Fruit fly (Drosophila melanogaster): Measurements from ENCODE around the gene CG1958.
A peak's percentile ranks its signal among the peaks of the same experiment; 100 is the strongest.

Gene CG1958

dm6 chrX:7222115-7222891, 44.4 kb upstream of the CG1958 start (continued):
- TF ChIP-seq prd (optimal IDR thresholded peaks at IDR 0.05) (no peak), prd (GFP tag; IDR thresholded peaks at IDR 0.05) (peak; percentile 41; the same call in 1 of the 3 replicates), corto (GFP tag; optimal IDR thresholded peaks at IDR 0.05) (no peak), Scr (GFP tag; IDR thresholded peaks at IDR 0.05; ENCODE audit: partially characterized antibody) (no peak), sima (GFP tag; optimal IDR thresholded peaks at IDR 0.05) (no peak), NC2β (GFP tag; optimal IDR thresholded peaks at IDR 0.05) (no peak), abd-A (tag; optimal IDR thresholded peaks at IDR 0.05) (no peak), CG8944 (GFP tag; optimal IDR thresholded peaks at IDR 0.05) (no peak), sna (GFP tag; IDR thresholded peaks at IDR 0.05; ENCODE audit: partially characterized antibody) (no peak), mld (GFP tag; IDR thresholded peaks at IDR 0.05; ENCODE audit: partially characterized antibody) (no peak), CG18599 (GFP tag; optimal IDR thresholded peaks at IDR 0.05) (no peak), Blimp-1 (GFP tag; optimal IDR thresholded peaks at IDR 0.05) (peak; percentile 41), h (optimal IDR thresholded peaks at IDR 0.05) (no peak), Hsf (GFP tag; optimal IDR thresholded peaks at IDR 0.05) (no peak), Tbp (GFP tag; optimal IDR thresholded peaks at IDR 0.05) (no peak), CG17802 (tag; optimal IDR thresholded peaks at IDR 0.05) (no peak), Elba2 (GFP tag; optimal IDR thresholded peaks at IDR 0.05) (no peak), CG33557 (GFP tag; optimal IDR thresholded peaks at IDR 0.05) (no peak), CG2889 (GFP tag; IDR thresholded peaks at IDR 0.05) (no peak), maf-S (GFP tag; optimal IDR thresholded peaks at IDR 0.05) (no peak), jigr1 (GFP tag; IDR thresholded peaks at IDR 0.05) (no peak), Xbp1 (GFP tag; optimal IDR thresholded peaks at IDR 0.05) (peak; percentile 7), Spps (tag; optimal IDR thresholded peaks at IDR 0.05) (no peak), CG4360 (GFP tag; IDR thresholded peaks at IDR 0.05) (no peak), CG18262 (tag; optimal IDR thresholded peaks at IDR 0.05) (peak; percentile 33), YL-1 (GFP tag; optimal IDR thresholded peaks at IDR 0.05) (no peak), lola (GFP tag; optimal IDR thresholded peaks at IDR 0.05) (peak in 1 of 3 experiments; percentile 26)

DNA sequence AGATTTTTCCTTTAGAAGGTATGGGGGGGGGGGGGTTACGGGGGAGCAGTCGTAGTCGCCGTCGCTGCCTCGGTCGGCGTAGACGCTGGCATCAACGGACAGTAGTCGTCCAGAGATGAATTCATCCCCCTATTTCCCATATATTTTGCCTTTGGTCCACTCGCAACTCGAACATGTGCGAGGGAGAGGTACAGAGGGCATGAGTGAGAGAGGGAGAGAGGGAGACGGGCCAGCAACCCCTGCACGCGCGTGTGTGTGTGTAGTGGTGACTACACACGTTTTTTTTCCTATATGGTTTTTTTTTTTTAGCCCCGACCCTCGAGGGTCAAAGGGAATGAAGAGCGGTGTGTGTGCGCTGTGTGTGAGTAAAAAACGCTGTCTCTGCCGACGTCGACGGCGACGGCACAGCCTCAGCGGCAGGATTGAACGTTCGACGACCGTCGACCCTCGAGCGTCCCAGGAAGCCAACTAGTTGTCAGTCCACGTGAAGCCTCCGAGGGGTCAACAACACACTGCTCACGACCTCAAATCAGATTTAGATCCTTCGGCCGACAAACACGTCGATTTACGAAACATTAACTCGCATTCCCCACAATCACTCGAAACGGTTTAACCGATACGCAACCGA, 40.6 kb upstream of the CG1958 start:
- TF ChIP-seq Aef1 (GFP tag; IDR thresholded peaks at IDR 0.05) (no peak), nau (GFP tag; optimal IDR thresholded peaks at IDR 0.05) (no peak), crol (GFP tag; IDR thresholded peaks at IDR 0.05) (peak; percentile 86), Myb (GFP tag; optimal IDR thresholded peaks at IDR 0.05) (no peak), Atf3 (GFP tag; optimal IDR thresholded peaks at IDR 0.05) (no peak), chm (GFP tag; IDR thresholded peaks at IDR 0.05) (0 out of 2 replicates have a peak, but pooled peaks have one; percentile 22), CG18011 (GFP tag; optimal IDR thresholded peaks at IDR 0.05) (no peak), Med (GFP tag) (peak; percentile 23), Dll (GFP tag; IDR thresholded peaks at IDR 0.05; ENCODE audit: partially characterized antibody) (peak; percentile 26; the same call in 1 of the 4 replicates), cas (GFP tag; IDR thresholded peaks at IDR 0.05) (no peak), kni (GFP tag; optimal IDR thresholded peaks at IDR 0.05) (peak; percentile 28), pros (GFP tag; optimal IDR thresholded peaks at IDR 0.05) (peak; percentile 63), seq (GFP tag; IDR thresholded peaks at IDR 0.05) (peak; percentile 75; the same call in 1 of the 2 replicates), zfh2 (GFP tag; optimal IDR thresholded peaks at IDR 0.05) (no peak), GATAe (GFP tag; conservative IDR thresholded peaks at IDR 0.05) (no peak), Adf1 (GFP tag; IDR thresholded peaks at IDR 0.05) (peak; percentile 84), CG13296 (GFP tag; optimal IDR thresholded peaks at IDR 0.05) (no peak), Trl (optimal IDR thresholded peaks at IDR 0.05) (peak in 1 of 2 experiments; percentile 5), Trl (GFP tag; optimal IDR thresholded peaks at IDR 0.05) (no peak), CG18262 (tag; optimal IDR thresholded peaks at IDR 0.05) (no peak), dmrt11E (tag; optimal IDR thresholded peaks at IDR 0.05) (no peak), Nf-YC (tag; optimal IDR thresholded peaks at IDR 0.05) (peak; percentile 64), maf-S (GFP tag; optimal IDR thresholded peaks at IDR 0.05) (no peak), Nf-YB (GFP tag; optimal IDR thresholded peaks at IDR 0.05) (peak; percentile 48)

Data from whole organism, embryonic.